Fruit fly (Drosophila melanogaster) whole organism, pupa: ENCODE measurements around the gene CG13131.

Source experiments
- D1 ChIP-seq: fragments of 200-800 bp; sonication (Bioruptor generic); optimal IDR thresholded peaks from 2 replicates; lab custom pipeline; 2018; ENCODE audit warnings: missing biosample characterization, mild to moderate bottlenecking, missing genetic modification characterization, moderate library complexity
- Pif1B ChIP-seq: fragments of 200-800 bp; sonication (Bioruptor generic); optimal IDR thresholded peaks from 3 replicates; lab custom pipeline; 2016; ENCODE audit warnings: missing biosample characterization, missing genetic modification characterization

DNA sequence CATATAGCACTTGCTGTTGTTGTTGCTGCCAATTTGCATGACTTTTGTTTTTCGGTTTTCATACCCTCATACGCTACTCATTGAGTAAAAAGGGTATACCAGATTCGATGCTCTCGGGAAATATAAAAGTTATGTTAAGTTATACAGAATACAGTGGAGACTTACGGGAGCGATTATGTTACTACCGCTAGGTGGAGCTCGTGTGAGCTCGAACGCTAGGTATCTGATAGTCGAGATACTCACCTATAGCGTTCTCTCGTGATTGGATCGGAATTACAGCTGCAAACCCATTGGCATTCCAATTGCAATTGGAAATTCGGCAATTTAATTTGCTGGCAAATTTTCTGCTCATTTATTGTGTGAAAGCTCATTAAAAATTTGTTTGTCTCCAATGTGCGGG, 16.1 kb upstream of the CG13131 start:
- TF ChIP-seq Pif1B (no peak), D1 (no peak)
